Fruit fly (Drosophila melanogaster) whole organism, embryonic: Measurements from ENCODE around the gene CG42784.

ENCODE experiments used
- Atf3 ChIP-seq: fragments of 200-800 bp; sonication (Bioruptor generic); optimal IDR thresholded peaks from 3 replicates; lab custom pipeline; 2016; ENCODE audit warnings: missing biosample characterization, missing genetic modification characterization
- CG11085 ChIP-seq: fragments of 200-800 bp; sonication (Bioruptor generic); IDR thresholded peaks from 2 replicates; pipeline ENCODE4 v1.3.6; 2022; ENCODE audit warnings: missing biosample characterization, missing genetic modification characterization
- CG13624 ChIP-seq: fragments of 200-800 bp; sonication (Bioruptor generic); optimal IDR thresholded peaks from 2 replicates; lab custom pipeline; 2016; ENCODE audit warnings: missing biosample characterization, missing genetic modification characterization
- CG13894 ChIP-seq: fragments of 200-800 bp; sonication (Bioruptor generic); optimal IDR thresholded peaks from 3 replicates; lab custom pipeline; 2018; ENCODE audit warnings: missing biosample characterization, mild to moderate bottlenecking, missing genetic modification characterization, moderate library complexity
- CG14710 ChIP-seq: fragments of 200-800 bp; sonication (Bioruptor generic); optimal IDR thresholded peaks from 3 replicates; lab custom pipeline; 2019; ENCODE audit warnings: missing biosample characterization, mild to moderate bottlenecking, missing genetic modification characterization, moderate library complexity
- CG15073 ChIP-seq: fragments of 200-800 bp; sonication (Bioruptor generic); optimal IDR thresholded peaks from 2 replicates; lab custom pipeline; 2016; ENCODE audit warnings: missing biosample characterization, missing genetic modification characterization
- CG1602 ChIP-seq: fragments of 200-800 bp; sonication (Bioruptor generic); optimal IDR thresholded peaks from 3 replicates; lab custom pipeline; 2016; ENCODE audit warnings: missing biosample characterization, missing genetic modification characterization
- CG2202 ChIP-seq: fragments of 200-800 bp; sonication (Bioruptor generic); optimal IDR thresholded peaks from 2 replicates; lab custom pipeline; 2018; ENCODE audit warnings: missing biosample characterization, mild to moderate bottlenecking, missing genetic modification characterization
- CG2678 ChIP-seq: fragments of 200-800 bp; sonication (Bioruptor generic); optimal IDR thresholded peaks from 3 replicates; lab custom pipeline; 2019; ENCODE audit warnings: missing biosample characterization, mild to moderate bottlenecking, missing genetic modification characterization, moderate library complexity
- CG2875 ChIP-seq: fragments of 200-800 bp; sonication (Bioruptor generic); optimal IDR thresholded peaks from 2 replicates; lab custom pipeline; 2017; ENCODE audit warnings: missing biosample characterization, mild to moderate bottlenecking, missing genetic modification characterization, missing genetic modification reagents
- CG2889 ChIP-seq: fragments of 200-800 bp; sonication (Bioruptor generic); IDR thresholded peaks from 3 replicates; pipeline ENCODE4 v1.3.6; 2022; ENCODE audit warnings: missing biosample characterization, missing genetic modification characterization
- CG33213 ChIP-seq: fragments of 200-800 bp; sonication (Bioruptor generic); optimal IDR thresholded peaks from 3 replicates; lab custom pipeline; 2016; ENCODE audit warnings: missing biosample characterization, missing genetic modification characterization
- CG3838 ChIP-seq: fragments of 200-800 bp; sonication (Bioruptor generic); optimal IDR thresholded peaks from 3 replicates; lab custom pipeline; 2016; ENCODE audit warnings: missing biosample characterization, missing genetic modification characterization
- CG4424 ChIP-seq: fragments of 200-800 bp; sonication (Bioruptor generic); optimal IDR thresholded peaks from 3 replicates; lab custom pipeline; 2016; ENCODE audit warnings: missing biosample characterization, missing genetic modification characterization
- CG5180 ChIP-seq: fragments of 200-800 bp; sonication (Bioruptor generic); optimal IDR thresholded peaks from 3 replicates; lab custom pipeline; 2017; ENCODE audit warnings: missing biosample characterization, missing genetic modification characterization, mild to moderate bottlenecking, moderate library complexity, missing genetic modification reagents
- CG6813 ChIP-seq: fragments of 200-800 bp; sonication (Bioruptor generic); optimal IDR thresholded peaks from 2 replicates; lab custom pipeline; 2017; ENCODE audit warnings: missing biosample characterization, missing genetic modification characterization, mild to moderate bottlenecking, moderate library complexity, missing genetic modification reagents
- CG6854 ChIP-seq: fragments of 200-800 bp; sonication (Bioruptor generic); optimal IDR thresholded peaks from 3 replicates; lab custom pipeline; 2017; ENCODE audit warnings: missing biosample characterization, mild to moderate bottlenecking, missing genetic modification characterization
- CG7556 ChIP-seq: fragments of 200-800 bp; sonication (Bioruptor generic); optimal IDR thresholded peaks from 2 replicates; lab custom pipeline; 2017; ENCODE audit warnings: missing biosample characterization, mild to moderate bottlenecking, missing genetic modification characterization
- CG7745 ChIP-seq: fragments of 200-800 bp; sonication (Bioruptor generic); optimal IDR thresholded peaks from 2 replicates; lab custom pipeline; 2018; ENCODE audit warnings: missing biosample characterization, mild to moderate bottlenecking, missing genetic modification characterization, moderate library complexity
- CG7928 ChIP-seq: fragments of 200-800 bp; sonication (Bioruptor generic); optimal IDR thresholded peaks from 2 replicates; lab custom pipeline; 2017; ENCODE audit warnings: missing biosample characterization, mild to moderate bottlenecking, missing genetic modification characterization
- CG8478 ChIP-seq: fragments of >200 bp; optimal IDR thresholded peaks from 2 replicates; lab custom pipeline; 2018
- Chrac-16 ChIP-seq: fragments of 200-800 bp; sonication (Bioruptor generic); optimal IDR thresholded peaks from 3 replicates; lab custom pipeline; 2016; ENCODE audit warnings: missing biosample characterization, missing genetic modification characterization
- Dad ChIP-seq: fragments of 200-800 bp; sonication (Bioruptor generic); optimal IDR thresholded peaks from 3 replicates; lab custom pipeline; 2016; ENCODE audit warnings: missing biosample characterization, missing genetic modification characterization
- Deaf1 ChIP-seq: fragments of 200-800 bp; optimal IDR thresholded peaks from 3 replicates; lab custom pipeline; 2019; ENCODE audit warnings: missing biosample characterization, mild to moderate bottlenecking, missing genetic modification characterization, moderate library complexity
- Dek ChIP-seq: fragments of 200-800 bp; sonication (Bioruptor generic); optimal IDR thresholded peaks from 3 replicates; lab custom pipeline; 2019; ENCODE audit warnings: missing biosample characterization, mild to moderate bottlenecking, missing genetic modification characterization, moderate library complexity
- Dfd ChIP-seq, 2 experiments: fragments of >200 bp; optimal IDR thresholded peaks; 2 replicates each; lab custom pipeline; 2017; ENCODE audit warnings: missing biosample characterization in 2 of 2, missing genetic modification characterization in 2 of 2
- E2f1 ChIP-seq: fragments of 200-800 bp; sonication (Bioruptor generic); IDR thresholded peaks from 2 replicates; pipeline ENCODE4 v1.3.6; 2022; ENCODE audit warnings: missing biosample characterization, missing genetic modification characterization
- ERR ChIP-seq: fragments of 200-800 bp; sonication (Bioruptor generic); optimal IDR thresholded peaks from 2 replicates; lab custom pipeline; 2016; ENCODE audit warnings: missing biosample characterization, missing genetic modification characterization
- HLH3B ChIP-seq: fragments of 200-800 bp; sonication (Bioruptor generic); IDR thresholded peaks from 2 replicates; pipeline ENCODE4 v1.3.6; 2022; ENCODE audit warnings: missing biosample characterization, missing genetic modification characterization
- MTF-1 ChIP-seq: fragments of 200-800 bp; sonication (Bioruptor generic); optimal IDR thresholded peaks from 2 replicates; lab custom pipeline; 2018; ENCODE audit warnings: missing biosample characterization, mild to moderate bottlenecking, missing genetic modification characterization, borderline replicate concordance
- Scr ChIP-seq: fragments of 200-800 bp; sonication (Bioruptor generic); IDR thresholded peaks from 2 replicates; pipeline ENCODE4 v1.3.6; 2022; ENCODE audit warnings: missing biosample characterization, missing genetic modification characterization; ENCODE audit not compliant: partially characterized antibody
- bab2 ChIP-seq: fragments of 200-800 bp; sonication (Bioruptor generic); optimal IDR thresholded peaks from 2 replicates; lab custom pipeline; 2016; ENCODE audit warnings: missing biosample characterization, missing genetic modification characterization
- chm ChIP-seq: fragments of 200-800 bp; sonication (Bioruptor generic); IDR thresholded peaks from 2 replicates; pipeline ENCODE4 v1.3.6; 2022; ENCODE audit warnings: missing biosample characterization, missing genetic modification characterization
- crol ChIP-seq: fragments of 200-800 bp; sonication (Bioruptor generic); IDR thresholded peaks from 2 replicates; pipeline ENCODE4 v1.3.6; 2022; ENCODE audit warnings: missing biosample characterization, missing genetic modification characterization
- dati ChIP-seq: fragments of 200-800 bp; sonication (Bioruptor generic); IDR thresholded peaks from 2 replicates; pipeline ENCODE4 v1.3.6; 2022; ENCODE audit warnings: missing biosample characterization, missing genetic modification characterization
- dimm ChIP-seq: fragments of 200-800 bp; sonication (Bioruptor generic); IDR thresholded peaks from 2 replicates; pipeline ENCODE4 v1.3.6; 2022; ENCODE audit warnings: missing biosample characterization, missing genetic modification characterization
- eyg ChIP-seq: fragments of 200-800 bp; sonication (Bioruptor generic); optimal IDR thresholded peaks from 3 replicates; lab custom pipeline; 2016; ENCODE audit warnings: missing biosample characterization, missing genetic modification characterization
- grau ChIP-seq: fragments of 200-800 bp; optimal IDR thresholded peaks from 3 replicates; lab custom pipeline; 2019; ENCODE audit warnings: missing biosample characterization, mild to moderate bottlenecking, missing genetic modification characterization, moderate library complexity
- gro ChIP-seq: fragments of 200-800 bp; sonication (Bioruptor generic); optimal IDR thresholded peaks from 2 replicates; lab custom pipeline; 2016; ENCODE audit warnings: missing biosample characterization, missing genetic modification characterization
- jumu ChIP-seq: fragments of 200-800 bp; sonication (Bioruptor generic); optimal IDR thresholded peaks from 3 replicates; lab custom pipeline; 2016; ENCODE audit warnings: missing biosample characterization, missing genetic modification characterization
- lab ChIP-seq: fragments of 200-800 bp; sonication (Bioruptor generic); optimal IDR thresholded peaks from 3 replicates; lab custom pipeline; 2017; ENCODE audit warnings: missing biosample characterization, missing genetic modification characterization, mild to moderate bottlenecking, moderate library complexity, missing genetic modification reagents
- pita ChIP-seq: fragments of 200-800 bp; sonication (Bioruptor generic); optimal IDR thresholded peaks from 2 replicates; lab custom pipeline; 2017; ENCODE audit warnings: missing biosample characterization, mild to moderate bottlenecking, missing genetic modification characterization
- sim ChIP-seq: fragments of 200-800 bp; sonication (Bioruptor generic); IDR thresholded peaks from 2 replicates; pipeline ENCODE4 v1.3.6; 2022; ENCODE audit warnings: missing biosample characterization, missing genetic modification characterization
- sob ChIP-seq: fragments of 200-800 bp; sonication (Bioruptor generic); IDR thresholded peaks from 2 replicates; pipeline ENCODE4 v1.3.6; 2022; ENCODE audit warnings: missing biosample characterization, missing genetic modification characterization
- stc ChIP-seq: fragments of 200-800 bp; sonication (Bioruptor generic); IDR thresholded peaks from 2 replicates; pipeline ENCODE4 v1.3.6; 2022; ENCODE audit warnings: missing biosample characterization, missing genetic modification characterization
- tin ChIP-seq: fragments of 200-800 bp; sonication (Bioruptor generic); optimal IDR thresholded peaks from 3 replicates; lab custom pipeline; 2016; ENCODE audit warnings: missing biosample characterization, missing genetic modification characterization
- trh ChIP-seq: fragments of 200-800 bp; sonication (Bioruptor generic); optimal IDR thresholded peaks from 2 replicates; lab custom pipeline; 2016; ENCODE audit warnings: missing biosample characterization, missing genetic modification characterization
- twi ChIP-seq: fragments of 200-800 bp; optimal IDR thresholded peaks from 2 replicates; lab custom pipeline; 2019; ENCODE audit warnings: missing biosample characterization, mild to moderate bottlenecking, missing genetic modification characterization, moderate library complexity
- zen2 ChIP-seq: fragments of 200-800 bp; sonication (Bioruptor generic); IDR thresholded peaks from 3 replicates; pipeline ENCODE4 v1.3.6; 2022; ENCODE audit warnings: missing biosample characterization, missing genetic modification characterization; ENCODE audit not compliant: partially characterized antibody

The CG42784 gene

DNA sequence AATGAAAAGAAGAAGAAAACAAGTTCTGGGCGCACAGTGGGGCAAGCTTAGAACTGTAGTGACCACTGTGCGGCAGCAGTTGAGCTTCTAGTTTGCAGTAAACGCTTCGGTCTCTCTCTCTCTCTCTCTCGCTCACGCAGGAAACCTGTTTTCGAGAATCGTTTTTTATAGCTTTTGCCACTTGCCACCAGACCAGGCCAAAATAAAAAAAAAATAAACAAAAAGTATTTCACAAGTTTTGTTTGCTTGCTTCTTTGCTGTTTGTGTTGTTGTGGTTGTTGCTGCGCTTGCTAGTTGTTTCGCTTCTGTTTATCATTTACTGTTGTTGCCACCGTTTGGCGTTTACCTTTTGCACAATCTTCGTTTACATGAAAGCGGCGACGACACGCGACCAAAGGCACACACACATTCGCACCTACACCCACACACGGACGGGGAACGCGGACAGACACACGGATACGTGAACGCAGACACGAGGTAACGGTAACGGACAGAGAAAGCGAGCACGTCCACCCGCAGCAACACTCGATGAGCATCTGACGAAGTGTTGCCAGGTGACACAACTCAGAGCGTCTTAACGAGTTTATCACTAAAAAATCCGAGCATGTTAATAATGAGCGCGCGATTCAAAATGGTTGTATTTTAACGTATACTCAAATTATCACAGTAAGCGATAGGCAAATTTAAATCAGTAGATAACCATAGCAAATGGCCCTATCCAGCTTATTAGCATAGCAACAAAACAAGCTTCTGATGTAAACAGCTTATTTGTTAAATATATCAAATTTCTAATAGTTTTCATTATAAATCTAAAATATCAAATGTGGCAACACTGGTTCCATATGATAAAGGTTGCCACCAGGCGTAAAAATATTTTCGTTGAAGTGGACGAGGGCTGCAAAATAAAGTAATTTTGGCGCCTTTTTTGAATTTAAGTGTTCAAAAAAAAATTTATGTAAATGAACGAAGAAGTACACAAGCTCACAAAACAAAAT is 133.9 kb downstream of the CG42784 start, which contains the start of gene B4 (continued):
- TF ChIP-seq CG5180 (GFP tag; lab: Kevin White, UChicago) (peak; percentile 68), stc (GFP tag; lab: Robert Waterston, UW) (peak; percentile 36; the same call in 1 of the 2 replicates), Dad (peak; percentile 42), sim (GFP tag; lab: Robert Waterston, UW) (no peak), CG13894 (tag; lab: Kevin White, UChicago) (peak; percentile 67), Scr (no peak), bab2 (GFP tag; lab: Kevin White, UChicago) (no peak), Dek (tag; lab: Kevin White, UChicago) (no peak), sob (GFP tag; lab: Robert Waterston, UW) (peak; percentile 49; the same call in 1 of the 2 replicates), MTF-1 (GFP tag; lab: Kevin White, UChicago) (peak; percentile 79), dimm (GFP tag; lab: Robert Waterston, UW) (no peak), trh (no peak), CG2678 (tag; lab: Kevin White, UChicago) (peak; percentile 38), zen2 (GFP tag; lab: Robert Waterston, UW) (no peak), CG2875 (GFP tag; lab: Kevin White, UChicago) (no peak), HLH3B (GFP tag; lab: Robert Waterston, UW) (peak; percentile 41; the same call in 1 of the 2 replicates), CG4424 (GFP tag; lab: Kevin White, UChicago) (no peak), CG1602 (GFP tag; lab: Kevin White, UChicago) (no peak), grau (tag; lab: Kevin White, UChicago) (no peak), CG3838 (peak; percentile 23), E2f1 (GFP tag; lab: Robert Waterston, UW) (peak; percentile 38; the same call in 1 of the 2 replicates), tin (GFP tag; lab: Kevin White, UChicago) (no peak), CG13624 (peak; percentile 42), crol (GFP tag; lab: Robert Waterston, UW) (peak; percentile 1; the same call in 1 of the 2 replicates), CG2202 (tag; lab: Kevin White, UChicago) (peak; percentile 4), dati (GFP tag; lab: Robert Waterston, UW) (no peak), pita (no peak), Atf3 (no peak), CG7745 (tag; lab: Kevin White, UChicago) (no peak), eyg (GFP tag; lab: Kevin White, UChicago) (no peak), Dfd (GFP tag; optimal IDR thresholded peaks at IDR 0.05; lab: Kevin White, UChicago) (no peak), twi (tag; lab: Kevin White, UChicago) (no peak), Chrac-16 (no peak), CG33213 (GFP tag; lab: Kevin White, UChicago) (peak; percentile 10), jumu (GFP tag; lab: Kevin White, UChicago) (no peak), chm (GFP tag; lab: Robert Waterston, UW) (peak; percentile 77), CG6813 (peak; percentile 69), CG11085 (GFP tag; lab: Robert Waterston, UW) (no peak), Deaf1 (tag; lab: Kevin White, UChicago) (peak; percentile 33), gro (GFP tag; lab: Kevin White, UChicago) (peak; percentile 93), CG8478 (no peak), CG15073 (no peak), lab (peak; percentile 79), ERR (GFP tag; lab: Kevin White, UChicago) (peak; percentile 37), CG14710 (tag; lab: Kevin White, UChicago) (peak; percentile 91), CG2889 (GFP tag; lab: Robert Waterston, UW) (no peak), CG7928 (GFP tag; lab: Kevin White, UChicago) (peak; percentile 88), CG7556 (no peak), CG6854 (GFP tag; lab: Kevin White, UChicago) (peak; percentile 56)
